Worm (Caenorhabditis elegans): Measurements from ENCODE around the gene lat-2.

DNA sequence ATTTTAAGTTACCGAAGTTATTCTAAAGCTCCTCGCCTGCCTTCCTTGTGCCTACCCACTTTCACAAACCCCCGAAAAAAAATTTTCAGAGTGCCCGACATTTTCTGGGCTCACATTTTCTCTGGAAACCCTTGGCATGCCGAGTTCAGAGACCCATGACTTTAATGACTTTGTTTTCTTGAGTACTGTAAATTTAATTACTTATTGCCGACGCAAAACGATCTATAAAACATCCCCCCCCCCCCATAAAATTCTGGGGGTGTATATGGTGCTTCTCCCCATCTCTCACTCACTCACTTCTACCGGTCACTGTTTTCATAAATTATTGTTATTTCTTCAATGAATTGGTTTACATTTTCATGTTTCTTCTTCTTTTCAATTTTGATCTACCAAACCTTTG is 9.1 kb downstream of the lat-2 start, which contains the start of gene try-9:
- TF ChIP-seq K11D2.4 (GFP tag; IDR thresholded peaks at IDR 0.05) (no peak), hmg-1.2 (GFP tag; IDR thresholded peaks at IDR 0.05) (no peak), ztf-6 (GFP tag; IDR thresholded peaks at IDR 0.05) (no peak), hlh-26 (GFP tag; conservative IDR thresholded peaks at IDR 0.05) (no peak)

All from whole organism, young adult.